Fruit fly (Drosophila melanogaster) whole organism, embryonic: Measurements from ENCODE around the gene ebd1.
A peak's percentile ranks its signal among the peaks of the same experiment; 100 is the strongest.

Source experiments
- CG10274 ChIP-seq: fragments of 200-800 bp; sonication (Bioruptor generic); optimal IDR thresholded peaks from 3 replicates; lab custom pipeline; 2017; ENCODE audit warnings: missing biosample characterization, mild to moderate bottlenecking, missing genetic modification characterization
- CG11247 ChIP-seq: fragments of 200-800 bp; sonication (Bioruptor generic); IDR thresholded peaks from 2 replicates; pipeline ENCODE4 v1.3.6; 2022; ENCODE audit warnings: missing biosample characterization, missing genetic modification characterization
- CG11504 ChIP-seq: fragments of 200-800 bp; sonication (Bioruptor generic); optimal IDR thresholded peaks from 3 replicates; lab custom pipeline; 2019; ENCODE audit warnings: missing biosample characterization, mild to moderate bottlenecking, missing genetic modification characterization, moderate library complexity
- CG11723 ChIP-seq: fragments of 200-800 bp; sonication (Bioruptor generic); optimal IDR thresholded peaks from 2 replicates; lab custom pipeline; 2017; ENCODE audit warnings: missing biosample characterization, mild to moderate bottlenecking, missing genetic modification characterization
- CG1233 ChIP-seq: fragments of 200-800 bp; sonication (Bioruptor generic); optimal IDR thresholded peaks from 4 replicates; lab custom pipeline; 2018; ENCODE audit warnings: missing biosample characterization, mild to moderate bottlenecking, missing genetic modification characterization
- CG12744 ChIP-seq: fragments of 200-800 bp; sonication (Bioruptor generic); optimal IDR thresholded peaks from 2 replicates; lab custom pipeline; 2016; ENCODE audit warnings: missing biosample characterization, missing genetic modification characterization
- CG13624 ChIP-seq: fragments of 200-800 bp; sonication (Bioruptor generic); optimal IDR thresholded peaks from 2 replicates; lab custom pipeline; 2016; ENCODE audit warnings: missing biosample characterization, missing genetic modification characterization
- CG15011 ChIP-seq: fragments of 200-800 bp; sonication (Bioruptor generic); optimal IDR thresholded peaks from 3 replicates; lab custom pipeline; 2018; ENCODE audit warnings: missing biosample characterization, mild to moderate bottlenecking, missing genetic modification characterization
- CG17385 ChIP-seq: fragments of 200-800 bp; sonication (Bioruptor generic); optimal IDR thresholded peaks from 3 replicates; lab custom pipeline; 2018; ENCODE audit warnings: missing biosample characterization, mild to moderate bottlenecking, missing genetic modification characterization
- CG3838 ChIP-seq: fragments of 200-800 bp; sonication (Bioruptor generic); optimal IDR thresholded peaks from 3 replicates; lab custom pipeline; 2016; ENCODE audit warnings: missing biosample characterization, missing genetic modification characterization
- CG4730 ChIP-seq: fragments of 200-800 bp; sonication (Bioruptor generic); IDR thresholded peaks from 2 replicates; pipeline ENCODE4 v1.3.6; 2022; ENCODE audit warnings: missing biosample characterization, missing genetic modification characterization
- CG6175 ChIP-seq: fragments of 200-800 bp; sonication (Bioruptor generic); IDR thresholded peaks from 3 replicates; pipeline ENCODE4 v1.3.6; 2022; ENCODE audit warnings: missing biosample characterization, missing genetic modification characterization
- CG6254 ChIP-seq: fragments of 200-800 bp; sonication (Bioruptor generic); optimal IDR thresholded peaks from 3 replicates; lab custom pipeline; 2017; ENCODE audit warnings: mild to moderate bottlenecking, missing biosample characterization, missing genetic modification reagents, missing genetic modification characterization
- CG8290 ChIP-seq, 3 experiments: fragments of 200-800 bp; sonication (Bioruptor generic); optimal IDR thresholded peaks; 2 replicates each; lab custom pipeline; 2016 to 2019; ENCODE audit warnings: missing biosample characterization in 3 of 3, missing genetic modification characterization in 3 of 3, mild to moderate bottlenecking in 2 of 3, moderate library complexity in 1 of 3
- CG8388 ChIP-seq: fragments of 200-800 bp; sonication (Bioruptor generic); optimal IDR thresholded peaks from 2 replicates; lab custom pipeline; 2019; ENCODE audit warnings: missing biosample characterization, mild to moderate bottlenecking, missing genetic modification characterization, moderate library complexity
- CG8765 ChIP-seq: fragments of 200-800 bp; sonication (Bioruptor generic); IDR thresholded peaks from 2 replicates; pipeline ENCODE4 v1.3.6; 2022; ENCODE audit warnings: missing biosample characterization, missing genetic modification characterization
- CG8944 ChIP-seq: fragments of 200-800 bp; sonication (Bioruptor generic); optimal IDR thresholded peaks from 3 replicates; lab custom pipeline; 2016; ENCODE audit warnings: missing biosample characterization, missing genetic modification characterization
- Doc3 ChIP-seq: fragments of 200-800 bp; sonication (Bioruptor generic); IDR thresholded peaks from 3 replicates; pipeline ENCODE4 v1.3.6; 2022; ENCODE audit warnings: missing biosample characterization, missing genetic modification characterization; ENCODE audit not compliant: partially characterized antibody
- ERR ChIP-seq: fragments of 200-800 bp; sonication (Bioruptor generic); optimal IDR thresholded peaks from 2 replicates; lab custom pipeline; 2016; ENCODE audit warnings: missing biosample characterization, missing genetic modification characterization
- Fer2 ChIP-seq: fragments of 200-800 bp; sonication (Bioruptor generic); optimal IDR thresholded peaks from 2 replicates; lab custom pipeline; 2018; ENCODE audit warnings: missing biosample characterization, mild to moderate bottlenecking, missing genetic modification characterization, moderate library complexity
- HmgZ ChIP-seq: fragments of 200-800 bp; sonication (Bioruptor generic); optimal IDR thresholded peaks from 2 replicates; lab custom pipeline; 2018; ENCODE audit warnings: missing biosample characterization, mild to moderate bottlenecking, missing genetic modification characterization
- Hr39 ChIP-seq: fragments of >200 bp; optimal IDR thresholded peaks from 2 replicates; lab custom pipeline; 2017
- Hr78 ChIP-seq, 2 experiments: fragments of 200-800 bp in 1 of 2; fragments of >200 bp in 1 of 2; sonication (Bioruptor generic) in 1 of 2; optimal IDR thresholded peaks; 2 replicates each; lab custom pipeline; 2017 to 2019; ENCODE audit warnings: missing biosample characterization in 2 of 2, missing genetic modification characterization in 2 of 2, mild to moderate bottlenecking in 1 of 2, moderate library complexity in 1 of 2
- MBD-R2 ChIP-seq: fragments of 200-800 bp; sonication (Bioruptor generic); IDR thresholded peaks from 2 replicates; pipeline ENCODE4 v1.3.6; 2022; ENCODE audit warnings: missing biosample characterization, missing genetic modification characterization
- Meics ChIP-seq: fragments of 200-800 bp; sonication (Bioruptor generic); optimal IDR thresholded peaks from 2 replicates; lab custom pipeline; 2017; ENCODE audit warnings: missing biosample characterization, mild to moderate bottlenecking, missing genetic modification characterization
- PHDP ChIP-seq: fragments of 200-800 bp; sonication (Bioruptor generic); optimal IDR thresholded peaks from 3 replicates; lab custom pipeline; 2018; ENCODE audit warnings: missing biosample characterization, mild to moderate bottlenecking, missing genetic modification characterization, moderate library complexity
- Pdp1 ChIP-seq, 2 experiments: fragments of 200-800 bp; sonication (Bioruptor generic); optimal IDR thresholded peaks; 3 replicates each; lab custom pipeline; 2016; ENCODE audit warnings: missing biosample characterization in 2 of 2, missing genetic modification characterization in 2 of 2, mild to moderate bottlenecking in 1 of 2, moderate library complexity in 1 of 2
- Ravus ChIP-seq: fragments of 200-800 bp; sonication (Bioruptor generic); IDR thresholded peaks from 2 replicates; pipeline ENCODE4 v1.3.6; 2022; ENCODE audit warnings: missing biosample characterization, missing genetic modification characterization
- Sox102F ChIP-seq: fragments of 200-800 bp; sonication (Bioruptor generic); optimal IDR thresholded peaks from 2 replicates; lab custom pipeline; 2018; ENCODE audit warnings: missing biosample characterization, mild to moderate bottlenecking, missing genetic modification characterization, moderate library complexity
- Xbp1 ChIP-seq: fragments of 200-800 bp; sonication (Bioruptor generic); optimal IDR thresholded peaks from 3 replicates; lab custom pipeline; 2016; ENCODE audit warnings: missing biosample characterization, mild to moderate bottlenecking, missing genetic modification characterization
- YL-1 ChIP-seq: fragments of 200-800 bp; sonication (Bioruptor generic); optimal IDR thresholded peaks from 3 replicates; lab custom pipeline; 2017; ENCODE audit warnings: missing biosample characterization, mild to moderate bottlenecking, missing genetic modification characterization
- amos ChIP-seq: fragments of 200-800 bp; sonication (Bioruptor generic); IDR thresholded peaks from 2 replicates; pipeline ENCODE4 v1.3.6; 2022; ENCODE audit warnings: missing biosample characterization, missing genetic modification characterization; ENCODE audit not compliant: partially characterized antibody
- bcd ChIP-seq: fragments of 200-800 bp; sonication (Bioruptor generic); optimal IDR thresholded peaks from 2 replicates; lab custom pipeline; 2017; ENCODE audit warnings: missing biosample characterization, mild to moderate bottlenecking, missing genetic modification characterization
- ci ChIP-seq: fragments of 200-800 bp; sonication (Bioruptor generic); IDR thresholded peaks from 3 replicates; pipeline ENCODE4 v1.3.6; 2022; ENCODE audit warnings: missing biosample characterization, missing genetic modification characterization
- danr ChIP-seq: fragments of 200-800 bp; sonication (Bioruptor generic); IDR thresholded peaks from 2 replicates; pipeline ENCODE4 v1.3.6; 2022; ENCODE audit warnings: missing biosample characterization, missing genetic modification characterization
- ems ChIP-seq: fragments of 200-800 bp; sonication (Bioruptor generic); optimal IDR thresholded peaks from 3 replicates; lab custom pipeline; 2016; ENCODE audit warnings: missing biosample characterization, missing genetic modification characterization
- ftz-f1 ChIP-seq: fragments of 200-800 bp; sonication (Bioruptor generic); optimal IDR thresholded peaks from 2 replicates; lab custom pipeline; 2016; ENCODE audit warnings: missing biosample characterization, missing genetic modification characterization
- gfzf ChIP-seq: fragments of 200-800 bp; sonication (Bioruptor generic); optimal IDR thresholded peaks from 2 replicates; lab custom pipeline; 2016; ENCODE audit warnings: missing biosample characterization, mild to moderate bottlenecking, missing genetic modification characterization, moderate library complexity
- jigr1 ChIP-seq: fragments of 200-800 bp; sonication (Bioruptor generic); IDR thresholded peaks from 3 replicates; pipeline ENCODE4 v1.3.6; 2022; ENCODE audit warnings: missing biosample characterization, missing genetic modification characterization
- lmd ChIP-seq: fragments of 200-800 bp; sonication (Bioruptor generic); IDR thresholded peaks from 2 replicates; pipeline ENCODE4 v1.3.6; 2022; ENCODE audit warnings: missing biosample characterization, missing genetic modification characterization
- nmo ChIP-seq: fragments of 200-800 bp; sonication (Bioruptor generic); optimal IDR thresholded peaks from 2 replicates; lab custom pipeline; 2018; ENCODE audit warnings: missing biosample characterization, mild to moderate bottlenecking, missing genetic modification characterization, moderate library complexity
- nom ChIP-seq: fragments of 200-800 bp; sonication (Bioruptor generic); optimal IDR thresholded peaks from 2 replicates; lab custom pipeline; 2017; ENCODE audit warnings: missing biosample characterization, missing genetic modification characterization, mild to moderate bottlenecking, moderate library complexity, missing genetic modification reagents
- psq ChIP-seq: fragments of 200-800 bp; sonication (Bioruptor generic); optimal IDR thresholded peaks from 2 replicates; lab custom pipeline; 2017; ENCODE audit warnings: missing biosample characterization, missing genetic modification characterization
- pzg ChIP-seq: fragments of 200-800 bp; sonication (Bioruptor generic); optimal IDR thresholded peaks from 3 replicates; lab custom pipeline; 2018; ENCODE audit warnings: missing biosample characterization, mild to moderate bottlenecking, missing genetic modification characterization, moderate library complexity
- schlank ChIP-seq: fragments of 200-800 bp; sonication (Bioruptor generic); optimal IDR thresholded peaks from 2 replicates; lab custom pipeline; 2018; ENCODE audit warnings: missing biosample characterization, mild to moderate bottlenecking, missing genetic modification characterization
- slp2 ChIP-seq: fragments of 200-800 bp; sonication (Bioruptor generic); optimal IDR thresholded peaks from 2 replicates; lab custom pipeline; 2016; ENCODE audit warnings: missing biosample characterization, missing genetic modification characterization
- stc ChIP-seq: fragments of 200-800 bp; sonication (Bioruptor generic); IDR thresholded peaks from 2 replicates; pipeline ENCODE4 v1.3.6; 2022; ENCODE audit warnings: missing biosample characterization, missing genetic modification characterization
- stwl ChIP-seq: fragments of 200-800 bp; sonication (Bioruptor generic); optimal IDR thresholded peaks from 3 replicates; lab custom pipeline; 2018; ENCODE audit warnings: missing biosample characterization, mild to moderate bottlenecking, missing genetic modification characterization, moderate library complexity
- trem ChIP-seq: fragments of 200-800 bp; optimal IDR thresholded peaks from 3 replicates; lab custom pipeline; 2019; ENCODE audit warnings: missing biosample characterization, mild to moderate bottlenecking, missing genetic modification characterization, moderate library complexity

Gene ebd1

dm6 chr3L:725527-726191 lies 40.3 kb upstream of the ebd1 start (continued):
- TF ChIP-seq nom (GFP tag; lab: Kevin White, UChicago): no peak
- TF ChIP-seq MBD-R2 (GFP tag; lab: Robert Waterston, UW): no peak
- no peak for TF ChIP-seq CG15011 (GFP tag; lab: Kevin White, UChicago)
- TF ChIP-seq danr (GFP tag; lab: Robert Waterston, UW): peak; percentile 63; the same call in 1 of the 2 replicates
- TF ChIP-seq Ravus (GFP tag; lab: Robert Waterston, UW): no peak
- peak; percentile 42; the same call in 1 of the 2 replicates for TF ChIP-seq stc (GFP tag; lab: Robert Waterston, UW)
- no peak for TF ChIP-seq CG11247 (GFP tag; lab: Robert Waterston, UW)
- TF ChIP-seq CG4730: peak; percentile 65
- TF ChIP-seq stwl (tag; lab: Kevin White, UChicago): peak; percentile 76
- TF ChIP-seq CG11723 (GFP tag; lab: Kevin White, UChicago): peak; percentile 26
- TF ChIP-seq lmd (GFP tag; lab: Robert Waterston, UW): peak; percentile 34; the same call in 1 of the 2 replicates
- TF ChIP-seq CG13624 (GFP tag; lab: Kevin White, UChicago): no peak
- TF ChIP-seq jigr1: peak; percentile 54; the same call in 1 of the 3 replicates
- TF ChIP-seq CG8290 (GFP tag; optimal IDR thresholded peaks at IDR 0.05; lab: Kevin White, UChicago): peak; percentile 87
- TF ChIP-seq CG8290 (tag; optimal IDR thresholded peaks at IDR 0.05; lab: Kevin White, UChicago): peak in 1 of 2 experiments; percentile 14
- peak; percentile 78 to 82 for TF ChIP-seq Pdp1 (GFP tag; optimal IDR thresholded peaks at IDR 0.05; lab: Kevin White, UChicago)
- TF ChIP-seq trem (tag; lab: Kevin White, UChicago): peak; percentile 91
- TF ChIP-seq HmgZ (tag; lab: Kevin White, UChicago): no peak
- no peak for TF ChIP-seq Hr78 (GFP tag; optimal IDR thresholded peaks at IDR 0.05; lab: Kevin White, UChicago)
- TF ChIP-seq schlank (tag; lab: Kevin White, UChicago): no peak
- TF ChIP-seq CG6175 (GFP tag; lab: Robert Waterston, UW): no peak
- peak; percentile 89 for TF ChIP-seq ci
- peak; percentile 44 for TF ChIP-seq bcd (GFP tag; lab: Kevin White, UChicago)
- TF ChIP-seq ems (GFP tag; lab: Kevin White, UChicago): peak; percentile 52
- TF ChIP-seq CG6254 (GFP tag; lab: Kevin White, UChicago): peak; percentile 65
- no peak for TF ChIP-seq gfzf (GFP tag; lab: Kevin White, UChicago)
- TF ChIP-seq pzg (GFP tag; lab: Kevin White, UChicago): no peak
- peak; percentile 59 for TF ChIP-seq CG3838 (GFP tag; lab: Kevin White, UChicago)
- TF ChIP-seq CG17385: peak; percentile 20
- TF ChIP-seq PHDP (tag; lab: Kevin White, UChicago): peak; percentile 51
- no peak for TF ChIP-seq Fer2
- peak; percentile 77 for TF ChIP-seq Xbp1
- no peak for TF ChIP-seq Hr39 (lab: Kevin White, UChicago)
- no peak for TF ChIP-seq CG10274 (GFP tag; lab: Kevin White, UChicago)
- peak; percentile 64 for TF ChIP-seq CG12744 (GFP tag; lab: Kevin White, UChicago)
- TF ChIP-seq Meics (GFP tag; lab: Kevin White, UChicago): no peak
- peak; percentile 87 for TF ChIP-seq CG8388
- TF ChIP-seq psq (GFP tag; lab: Kevin White, UChicago): peak; percentile 3
- TF ChIP-seq ftz-f1 (GFP tag; lab: Kevin White, UChicago): no peak
- no peak for TF ChIP-seq Doc3
- TF ChIP-seq YL-1 (GFP tag; lab: Kevin White, UChicago): no peak
- TF ChIP-seq ERR (GFP tag; lab: Kevin White, UChicago): no peak
- peak; percentile 54 for TF ChIP-seq CG1233 (GFP tag; lab: Kevin White, UChicago)
- TF ChIP-seq nmo (GFP tag; lab: Kevin White, UChicago): peak; percentile 84
- peak; percentile 86 for TF ChIP-seq CG8944 (GFP tag; lab: Kevin White, UChicago)
- peak; percentile 97 for TF ChIP-seq CG8765
- TF ChIP-seq slp2 (GFP tag; lab: Kevin White, UChicago): peak; percentile 81
- peak; percentile 64 for TF ChIP-seq CG11504 (tag; lab: Kevin White, UChicago)
- peak; percentile 60 for TF ChIP-seq Sox102F
- TF ChIP-seq amos (GFP tag; lab: Robert Waterston, UW): no peak
